Worm (Caenorhabditis elegans) whole organism, mixed stage, embryonic: ENCODE results near the gene rom-4.

Experiments used
- M03D4.4 ChIP-seq: sonication (generic microtip); optimal IDR thresholded peaks from 2 replicates; lab custom pipeline; 2017; ENCODE audit warnings: mild to moderate bottlenecking, missing genetic modification characterization, missing compliant biosample characterization
- bed-3 ChIP-seq: fragments of 200-800 bp; sonication (Bioruptor generic); optimal IDR thresholded peaks from 3 replicates; lab custom pipeline; 2018; ENCODE audit warnings: mild to moderate bottlenecking, missing genetic modification characterization, moderate library complexity, missing compliant biosample characterization
- ceh-39 ChIP-seq: fragments of 150-350 bp; optimal IDR thresholded peaks from 2 replicates; lab custom pipeline; 2014; ENCODE audit warnings: missing biosample characterization, missing genetic modification characterization
- ceh-43 ChIP-seq: fragments of 200-800 bp; sonication (Bioruptor generic); optimal IDR thresholded peaks from 2 replicates; lab custom pipeline; 2018; ENCODE audit warnings: mild to moderate bottlenecking, missing genetic modification characterization, moderate library complexity, missing compliant biosample characterization
- ceh-83 ChIP-seq: fragments of 200-800 bp; sonication (Bioruptor generic); optimal IDR thresholded peaks from 2 replicates; lab custom pipeline; 2018; ENCODE audit warnings: mild to moderate bottlenecking, missing genetic modification characterization, missing compliant biosample characterization
- ces-1 ChIP-seq: fragments of 150-350 bp; optimal IDR thresholded peaks from 2 replicates; lab custom pipeline; 2014; ENCODE audit warnings: missing biosample characterization, missing genetic modification reagents, missing genetic modification characterization
- cnd-1 ChIP-seq: fragments of 200-800 bp; sonication (Bioruptor generic); optimal IDR thresholded peaks from 2 replicates; lab custom pipeline; 2018; ENCODE audit warnings: mild to moderate bottlenecking, missing genetic modification characterization, missing compliant biosample characterization
- drap-1 ChIP-seq: fragments of 200-800 bp; sonication (Bioruptor generic); optimal IDR thresholded peaks from 3 replicates; lab custom pipeline; 2018; ENCODE audit warnings: mild to moderate bottlenecking, missing genetic modification characterization, missing compliant biosample characterization
- elt-1 ChIP-seq: sonication (generic microtip); optimal IDR thresholded peaks from 2 replicates; lab custom pipeline; 2017; ENCODE audit warnings: missing genetic modification characterization, mild to moderate bottlenecking, missing compliant biosample characterization, antibody characterized with exemption, moderate library complexity, borderline replicate concordance; ENCODE audit not compliant: insufficient read depth
- elt-3 ChIP-seq: fragments of 150-350 bp; optimal IDR thresholded peaks from 2 replicates; lab custom pipeline; 2014; ENCODE audit warnings: missing biosample characterization, missing genetic modification characterization
- flh-1 ChIP-seq: fragments of 200-800 bp; sonication (Bioruptor generic); optimal IDR thresholded peaks from 2 replicates; lab custom pipeline; 2018; ENCODE audit warnings: mild to moderate bottlenecking, missing genetic modification characterization, moderate library complexity, missing compliant biosample characterization
- ham-2 ChIP-seq: fragments of 200-800 bp; sonication (Bioruptor generic); optimal IDR thresholded peaks from 2 replicates; lab custom pipeline; 2018; ENCODE audit warnings: mild to moderate bottlenecking, missing genetic modification characterization, missing compliant biosample characterization
- hlh-1 ChIP-seq: fragments of 150-350 bp; optimal IDR thresholded peaks from 2 replicates; lab custom pipeline; 2014; ENCODE audit warnings: missing biosample characterization, missing genetic modification reagents, missing genetic modification characterization
- lin-13 ChIP-seq: fragments of 150-350 bp; optimal IDR thresholded peaks from 2 replicates; lab custom pipeline; 2014; ENCODE audit warnings: missing biosample characterization, missing genetic modification characterization
- lin-32 ChIP-seq: fragments of 200-800 bp; sonication (Bioruptor generic); optimal IDR thresholded peaks from 2 replicates; lab custom pipeline; 2018; ENCODE audit warnings: mild to moderate bottlenecking, missing genetic modification characterization, missing compliant biosample characterization
- lsy-2 ChIP-seq: fragments of 150-350 bp; optimal IDR thresholded peaks from 2 replicates; lab custom pipeline; 2014; ENCODE audit warnings: missing biosample characterization, missing genetic modification characterization
- mab-5 ChIP-seq: fragments of 150-350 bp; optimal IDR thresholded peaks from 2 replicates; lab custom pipeline; 2014; ENCODE audit warnings: missing biosample characterization, missing genetic modification characterization
- mep-1 ChIP-seq: fragments of 150-350 bp; optimal IDR thresholded peaks from 2 replicates; lab custom pipeline; 2017; ENCODE audit warnings: missing biosample characterization, missing genetic modification reagents, missing genetic modification characterization, inconsistent platforms
- mls-2 ChIP-seq: sonication (generic microtip); optimal IDR thresholded peaks from 2 replicates; lab custom pipeline; 2016; ENCODE audit warnings: mild to moderate bottlenecking, missing genetic modification characterization, moderate library complexity, missing compliant biosample characterization
- nhr-12 ChIP-seq: fragments of 150-350 bp; optimal IDR thresholded peaks from 2 replicates; lab custom pipeline; 2014; ENCODE audit warnings: missing biosample characterization, missing genetic modification characterization
- nhr-2 ChIP-seq: fragments of 150-350 bp; optimal IDR thresholded peaks from 2 replicates; lab custom pipeline; 2014; ENCODE audit warnings: missing biosample characterization, missing genetic modification characterization
- nhr-237 ChIP-seq: fragments of 150-350 bp; optimal IDR thresholded peaks from 2 replicates; lab custom pipeline; 2014; ENCODE audit warnings: missing biosample characterization, missing genetic modification characterization
- nhr-76 ChIP-seq: sonication (generic microtip); optimal IDR thresholded peaks from 2 replicates; lab custom pipeline; 2017; ENCODE audit warnings: missing biosample characterization, missing genetic modification characterization
- pha-4 ChIP-seq: fragments of 150-350 bp; optimal IDR thresholded peaks from 2 replicates; lab custom pipeline; 2018; ENCODE audit warnings: missing biosample characterization, missing genetic modification reagents, missing genetic modification characterization
- sem-2 ChIP-seq: fragments of 200-800 bp; sonication (Bioruptor generic); optimal IDR thresholded peaks from 2 replicates; lab custom pipeline; 2018; ENCODE audit warnings: mild to moderate bottlenecking, missing genetic modification characterization, missing compliant biosample characterization
- snpc-4 ChIP-seq: fragments of 150-350 bp; optimal IDR thresholded peaks from 2 replicates; lab custom pipeline; 2014; ENCODE audit warnings: missing biosample characterization, missing genetic modification characterization
- sptf-1 ChIP-seq: sonication (generic microtip); optimal IDR thresholded peaks from 2 replicates; lab custom pipeline; 2017; ENCODE audit warnings: mild to moderate bottlenecking, missing genetic modification characterization, moderate library complexity, missing compliant biosample characterization
- tbx-8 ChIP-seq: fragments of 200-800 bp; sonication (Bioruptor generic); optimal IDR thresholded peaks from 2 replicates; lab custom pipeline; 2018; ENCODE audit warnings: mild to moderate bottlenecking, missing genetic modification characterization, moderate library complexity, missing compliant biosample characterization
- unc-120 ChIP-seq: sonication (generic microtip); optimal IDR thresholded peaks from 2 replicates; lab custom pipeline; 2017; ENCODE audit warnings: missing genetic modification characterization, missing compliant biosample characterization; ENCODE audit not compliant: poor library complexity, severe bottlenecking
- unc-39 ChIP-seq: fragments of 150-350 bp; optimal IDR thresholded peaks from 2 replicates; lab custom pipeline; 2014; ENCODE audit warnings: missing biosample characterization, missing genetic modification characterization
- zip-8 ChIP-seq: fragments of 150-350 bp; optimal IDR thresholded peaks from 2 replicates; lab custom pipeline; 2014; ENCODE audit warnings: missing biosample characterization, missing genetic modification characterization
- ztf-11 ChIP-seq: fragments of 150-350 bp; optimal IDR thresholded peaks from 2 replicates; lab custom pipeline; 2014; ENCODE audit warnings: missing biosample characterization, missing genetic modification characterization

Gene rom-4

DNA sequence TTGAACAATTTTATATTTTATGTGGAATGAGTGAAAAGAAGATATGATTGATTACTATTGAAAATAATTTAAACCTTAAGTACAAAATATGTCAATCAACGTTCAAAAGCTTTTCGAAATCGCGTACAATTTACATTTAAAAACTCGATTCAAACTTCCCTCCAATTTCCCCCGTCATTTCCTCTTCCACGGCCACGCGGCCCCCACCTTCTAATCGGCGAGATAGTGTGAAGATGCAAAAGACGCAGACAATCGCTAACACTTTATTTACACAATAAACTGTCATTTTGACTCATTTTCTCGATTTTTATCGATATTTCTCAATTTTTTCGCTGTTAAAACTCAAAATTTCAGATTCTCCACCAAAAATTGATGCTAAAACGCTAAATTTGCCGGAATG is at the start of gene rom-4:
TSS of gene rom-4 (plus strand) at position 398 of the 400 bp plus-strand sequence.
- TF ChIP-seq pha-4 (peak; percentile 48), lin-32 (GFP tag; lab: Kevin White, UChicago) (no peak), lin-13 (peak; percentile 24), mab-5 (tag; lab: Kevin White, UChicago) (peak; percentile 23), snpc-4 (tag; lab: Kevin White, UChicago) (no peak), ces-1 (peak; percentile 40)

DNA sequence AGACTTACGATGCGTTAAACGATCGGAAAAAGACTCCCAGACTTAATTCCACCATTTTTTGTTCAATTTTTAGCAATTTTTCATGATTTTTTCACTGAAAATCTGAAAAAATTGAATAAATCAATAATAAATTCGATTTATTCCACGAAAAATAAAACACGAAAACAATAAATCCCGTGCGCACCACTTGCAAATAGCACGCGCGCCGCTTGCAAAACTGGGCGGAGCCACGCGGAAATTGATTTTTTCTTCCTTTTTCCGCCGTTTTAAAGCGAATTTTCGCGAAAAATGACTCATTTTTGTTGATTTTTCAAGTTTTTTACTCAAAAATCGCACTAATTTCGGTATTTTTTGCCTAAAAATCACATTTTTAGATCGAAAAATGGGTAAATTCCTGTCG is 48.9 kb upstream of the rom-4 start, which contains the start of the genes Y116A8C.9 and arf-6:
TSS of gene Y116A8C.9 (minus strand) at position 55 of the 400 bp plus-strand sequence.
TSS of gene arf-6 (plus strand) at position 375 of the 400 bp plus-strand sequence.
- peak; percentile 4 for TF ChIP-seq lsy-2 (tag; lab: Kevin White, UChicago)
- TF ChIP-seq nhr-237 (tag; lab: Kevin White, UChicago) = no peak
- TF ChIP-seq sptf-1 (tag; lab: Kevin White, UChicago) = peak; percentile 80
- no peak for TF ChIP-seq pha-4
- TF ChIP-seq cnd-1 (tag; lab: Kevin White, UChicago) = peak; percentile 38
- TF ChIP-seq lin-32 (GFP tag; lab: Kevin White, UChicago) = peak; percentile 7
- TF ChIP-seq elt-3 (tag; lab: Kevin White, UChicago) = no peak
- TF ChIP-seq elt-1 (tag; lab: Kevin White, UChicago) = no peak
- no peak for TF ChIP-seq sem-2 (GFP tag; lab: Kevin White, UChicago)
- no peak for TF ChIP-seq nhr-2 (tag; lab: Kevin White, UChicago)
- peak; percentile 46 for TF ChIP-seq drap-1 (GFP tag; lab: Kevin White, UChicago)
- TF ChIP-seq mep-1 = peak; percentile 13
- peak; percentile 56 for TF ChIP-seq ceh-83 (GFP tag; lab: Kevin White, UChicago)
- peak; percentile 31 for TF ChIP-seq ztf-11 (tag; lab: Kevin White, UChicago)
- TF ChIP-seq bed-3 (GFP tag; lab: Kevin White, UChicago) = peak; percentile 3
- no peak for TF ChIP-seq ham-2 (GFP tag; lab: Kevin White, UChicago)
- TF ChIP-seq unc-120 (tag; lab: Kevin White, UChicago) = peak; percentile 38
- TF ChIP-seq snpc-4 (tag; lab: Kevin White, UChicago) = no peak
- TF ChIP-seq ceh-43 (GFP tag; lab: Kevin White, UChicago) = peak; percentile 45
- peak; percentile 77 for TF ChIP-seq M03D4.4 (tag; lab: Kevin White, UChicago)
- TF ChIP-seq nhr-12 = no peak
- TF ChIP-seq flh-1 = no peak
- no peak for TF ChIP-seq unc-39 (tag; lab: Kevin White, UChicago)
- no peak for TF ChIP-seq mab-5 (tag; lab: Kevin White, UChicago)
- peak; percentile 83 for TF ChIP-seq mls-2 (tag; lab: Kevin White, UChicago)
- peak; percentile 37 for TF ChIP-seq hlh-1 (tag; lab: Kevin White, UChicago)
- no peak for TF ChIP-seq ceh-39 (tag; lab: Kevin White, UChicago)
- TF ChIP-seq ces-1 = peak; percentile 81
- no peak for TF ChIP-seq zip-8
- TF ChIP-seq tbx-8 (GFP tag; lab: Kevin White, UChicago) = peak; percentile 18
- TF ChIP-seq nhr-76 (tag; lab: Kevin White, UChicago) = no peak
- TF ChIP-seq lin-13 = peak; percentile 53

- TF ChIP-seq nhr-12 = no peak
- TF ChIP-seq unc-120 (tag; lab: Kevin White, UChicago) = no peak
- no peak for TF ChIP-seq ztf-11 (tag; lab: Kevin White, UChicago)
- no peak for TF ChIP-seq nhr-2 (tag; lab: Kevin White, UChicago)
- no peak for TF ChIP-seq snpc-4 (tag; lab: Kevin White, UChicago)
- no peak for TF ChIP-seq nhr-76 (tag; lab: Kevin White, UChicago)
- TF ChIP-seq hlh-1 (tag; lab: Kevin White, UChicago) = no peak
- no peak for TF ChIP-seq ceh-83 (GFP tag; lab: Kevin White, UChicago)
- TF ChIP-seq ham-2 (GFP tag; lab: Kevin White, UChicago) = no peak
- no peak for TF ChIP-seq bed-3 (GFP tag; lab: Kevin White, UChicago)
- TF ChIP-seq lin-13 = no peak
- TF ChIP-seq tbx-8 (GFP tag; lab: Kevin White, UChicago) = no peak
- TF ChIP-seq M03D4.4 (tag; lab: Kevin White, UChicago) = no peak
- no peak for TF ChIP-seq unc-39 (tag; lab: Kevin White, UChicago)
- TF ChIP-seq nhr-237 (tag; lab: Kevin White, UChicago) = no peak
- no peak for TF ChIP-seq ceh-43 (GFP tag; lab: Kevin White, UChicago)
- TF ChIP-seq flh-1 = no peak
- TF ChIP-seq mab-5 (tag; lab: Kevin White, UChicago) = no peak
Measured at ce11 chrIV:16949767-16950166, 45.9 kb upstream of the rom-4 start, which contains the start of gene rad-54.B. rad-54.B (plus strand) TSS chrIV:16950067.
